Fruit fly (Drosophila melanogaster): ENCODE results near the gene akirin.

DNA sequence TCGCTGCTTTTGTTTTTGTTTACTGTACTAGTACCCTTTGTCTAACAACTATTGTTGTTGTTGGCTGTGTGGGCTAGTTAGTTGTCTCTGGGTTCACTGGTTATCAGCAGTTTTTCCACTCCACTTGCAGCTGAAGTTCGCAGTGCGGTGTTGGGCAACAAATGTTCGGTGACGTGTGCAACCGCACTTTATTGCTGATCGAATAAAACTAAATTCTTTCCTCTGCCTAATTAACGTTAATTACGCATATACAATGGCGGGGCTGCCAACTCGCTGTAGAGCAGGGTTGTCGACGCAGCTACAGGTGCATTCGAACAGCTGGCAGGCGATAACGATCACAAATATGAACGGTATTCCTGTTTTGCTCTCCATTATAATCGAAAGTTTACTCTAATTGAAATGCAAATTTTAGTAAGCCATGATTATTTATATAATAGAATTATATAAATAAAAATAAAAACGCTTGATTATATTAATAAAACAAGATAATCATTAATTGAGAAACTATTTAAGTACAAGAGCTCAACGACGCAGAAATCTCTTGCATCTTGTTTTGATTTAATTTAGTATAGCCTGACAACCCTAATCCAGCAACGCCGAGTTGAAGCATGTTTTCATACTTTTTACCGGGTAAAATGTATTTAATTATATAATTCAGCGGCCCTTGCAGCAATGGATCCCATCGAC is 40.9 kb upstream of the akirin start, which contains the start of the genes mrva, CG42307 and mus312:
- TF ChIP-seq CG32264 (GFP tag; optimal IDR thresholded peaks at IDR 0.05) (no peak), br (GFP tag; optimal IDR thresholded peaks at IDR 0.05) (no peak), Jra (GFP tag; optimal IDR thresholded peaks at IDR 0.05) (no peak), dl (GFP tag; optimal IDR thresholded peaks at IDR 0.05; ENCODE audit: insufficient read depth in 1 of 2, partially characterized antibody in 2 of 2) (no peak)

All from whole organism, wandering third instar larva.